Worm (Caenorhabditis elegans): ENCODE measurements around the gene kin-16.

kin-16 gene

DNA sequence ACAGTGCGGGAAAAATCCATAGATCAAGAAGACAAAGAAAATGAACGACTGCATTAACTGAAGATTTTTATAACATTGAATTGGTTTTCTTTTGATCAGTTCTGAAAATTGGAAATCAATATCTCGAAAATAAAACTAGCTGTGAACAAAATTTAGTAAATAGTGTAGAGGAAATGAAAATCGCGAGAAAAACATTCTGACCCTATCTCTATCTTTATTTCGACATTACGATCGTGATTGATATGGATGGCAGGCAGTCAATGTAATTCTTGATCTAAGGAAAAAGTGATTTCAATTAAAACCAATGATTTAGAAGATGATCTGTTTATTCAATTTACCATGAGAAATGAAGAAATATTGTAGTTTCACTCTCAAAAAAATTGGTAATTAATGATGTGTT, at the start of gene kin-16:
TSS of gene kin-16 (minus strand) at position 101 of the 400 bp plus-strand sequence.
- TF ChIP-seq lin-39 (tag; optimal IDR thresholded peaks at IDR 0.05) (no peak), nhr-43 (tag; optimal IDR thresholded peaks at IDR 0.05; ENCODE audit: poor library complexity, severe bottlenecking) (no peak), nhr-25 (tag; optimal IDR thresholded peaks at IDR 0.05) (no peak)

DNA sequence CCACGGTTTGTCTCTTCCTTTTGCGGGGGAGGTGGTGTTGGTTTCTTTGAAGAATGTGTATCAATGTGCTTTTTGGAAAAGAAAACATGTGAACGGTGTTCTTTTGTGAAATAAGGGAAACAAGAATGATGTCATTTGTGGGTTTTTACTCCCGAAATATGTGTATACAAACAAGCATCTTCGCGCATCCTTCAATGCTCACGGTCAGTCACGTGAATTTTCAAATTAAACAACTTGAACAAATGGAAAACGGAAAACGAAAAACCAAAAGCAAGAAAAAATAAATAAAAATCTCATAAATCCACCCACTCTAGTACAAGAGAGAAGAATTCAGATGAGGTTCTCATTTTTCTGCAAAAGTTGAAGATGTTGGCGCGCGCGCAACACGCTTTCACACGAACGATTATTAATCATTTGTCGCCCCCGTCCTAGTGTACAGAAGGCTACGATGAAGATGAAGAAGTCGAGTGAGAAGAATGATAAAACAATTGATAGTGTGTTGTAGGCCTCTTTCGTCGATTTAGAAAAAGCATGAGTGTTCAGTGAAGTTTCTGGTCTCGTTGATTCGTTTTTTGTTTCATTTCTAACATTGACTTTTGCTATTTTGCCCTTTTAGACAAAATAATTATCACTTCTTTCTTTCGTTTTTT, 49.3 kb upstream of the kin-16 start:
- TF ChIP-seq ceh-28 (tag; optimal IDR thresholded peaks at IDR 0.05) (no peak), ztf-4 (tag; optimal IDR thresholded peaks at IDR 0.05) (no peak), pha-4 (tag; optimal IDR thresholded peaks at IDR 0.05) (peak; percentile 91), ceh-9 (tag; optimal IDR thresholded peaks at IDR 0.05) (no peak)

ce11 chrII:9483342-9483741, 47.4 kb upstream of the kin-16 start:
- TF ChIP-seq ama-1 (optimal IDR thresholded peaks at IDR 0.05): no peak
- peak; percentile 71 for TF ChIP-seq pqm-1 (tag; optimal IDR thresholded peaks at IDR 0.05)
- TF ChIP-seq elt-2 (tag; optimal IDR thresholded peaks at IDR 0.05): peak; percentile 72
- TF ChIP-seq jun-1 (tag; optimal IDR thresholded peaks at IDR 0.05): peak; percentile 22

DNA sequence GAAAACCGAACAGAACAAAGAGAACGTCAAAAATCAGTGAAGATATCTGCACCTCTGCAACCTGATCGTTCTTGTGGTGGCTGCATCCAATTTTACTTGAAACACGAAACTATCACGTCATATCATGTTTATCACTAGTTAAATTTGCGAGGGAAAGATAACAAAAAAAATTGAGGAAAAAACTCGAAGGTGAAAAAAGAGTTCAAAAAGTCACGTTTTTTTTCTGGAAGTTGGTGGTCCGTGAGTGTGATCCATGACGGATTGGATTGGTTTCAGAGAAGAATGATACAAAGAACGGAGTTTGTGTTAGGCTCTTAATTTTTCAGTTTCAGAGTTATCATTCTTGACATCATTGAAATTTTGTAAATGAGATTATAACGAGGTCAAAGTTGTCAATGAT, 46.6 kb upstream of the kin-16 start:
- TF ChIP-seq elt-2 (tag; optimal IDR thresholded peaks at IDR 0.05) (peak; percentile 71), pqm-1 (tag; optimal IDR thresholded peaks at IDR 0.05) (peak; percentile 33), nhr-11 (tag; optimal IDR thresholded peaks at IDR 0.05) (no peak), nfya-1 (tag; optimal IDR thresholded peaks at IDR 0.05; ENCODE audit: insufficient read depth) (no peak), R02D3.7 (tag; optimal IDR thresholded peaks at IDR 0.05) (no peak), unc-39 (tag; optimal IDR thresholded peaks at IDR 0.05) (no peak), fkh-2 (tag; optimal IDR thresholded peaks at IDR 0.05) (no peak), unc-62 (GFP tag; optimal IDR thresholded peaks at IDR 0.05) (no peak), ceh-82 (tag; optimal IDR thresholded peaks at IDR 0.05) (no peak), fos-1 (tag; optimal IDR thresholded peaks at IDR 0.05) (no peak), skn-1 (tag; optimal IDR thresholded peaks at IDR 0.05) (no peak), elt-1 (tag; optimal IDR thresholded peaks at IDR 0.05) (no peak), egl-5 (tag; optimal IDR thresholded peaks at IDR 0.05) (no peak)

ce11 chrII:9481427-9481826, 45.5 kb upstream of the kin-16 start:
- TF ChIP-seq nhr-76 (tag; optimal IDR thresholded peaks at IDR 0.05) (no peak), pha-4 (tag; optimal IDR thresholded peaks at IDR 0.05) (peak; percentile 73), lin-39 (tag; optimal IDR thresholded peaks at IDR 0.05) (no peak), tbx-2 (tag; optimal IDR thresholded peaks at IDR 0.05) (no peak)

DNA sequence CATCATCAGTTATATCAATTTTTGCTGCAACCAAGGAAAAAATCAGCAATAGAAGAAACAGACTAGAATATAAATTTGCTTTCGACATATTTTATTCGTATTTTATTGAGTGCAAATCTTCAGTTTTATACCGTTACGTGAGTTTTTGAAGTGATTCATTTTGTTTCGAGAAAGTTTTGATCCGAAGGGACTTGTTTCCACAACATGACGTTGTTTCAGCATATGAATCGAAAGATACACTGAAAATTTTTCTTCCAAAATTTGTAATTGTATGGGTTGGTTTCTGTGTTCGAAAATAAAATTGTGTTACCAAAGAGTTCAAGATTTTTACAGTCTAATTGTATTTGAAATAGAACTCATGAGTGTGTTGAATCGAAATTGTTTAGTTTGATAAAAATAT, 44.1 kb upstream of the kin-16 start, which contains the start of gene T19H5.7:
TSS of gene T19H5.7 (minus strand) at position 101 of the 400 bp plus-strand sequence.
- TF ChIP-seq nhr-11 (tag; optimal IDR thresholded peaks at IDR 0.05) (no peak), zag-1 (tag; optimal IDR thresholded peaks at IDR 0.05) (no peak), unc-62 (GFP tag; optimal IDR thresholded peaks at IDR 0.05) (no peak), sea-2 (GFP tag; optimal IDR thresholded peaks at IDR 0.05) (no peak), egl-27 (tag; optimal IDR thresholded peaks at IDR 0.05) (no peak), skn-1 (tag; optimal IDR thresholded peaks at IDR 0.05) (no peak), pqm-1 (tag; optimal IDR thresholded peaks at IDR 0.05) (no peak), aly-2 (tag; optimal IDR thresholded peaks at IDR 0.05) (no peak), lin-15B (tag; optimal IDR thresholded peaks at IDR 0.05) (no peak), nhr-28 (tag; optimal IDR thresholded peaks at IDR 0.05) (no peak), egl-5 (tag; optimal IDR thresholded peaks at IDR 0.05) (no peak), eor-1 (tag; optimal IDR thresholded peaks at IDR 0.05) (no peak)

- TF ChIP-seq nhr-77 (tag; optimal IDR thresholded peaks at IDR 0.05): no peak
- TF ChIP-seq ceh-28 (tag; optimal IDR thresholded peaks at IDR 0.05): no peak
- TF ChIP-seq sea-2 (GFP tag; optimal IDR thresholded peaks at IDR 0.05): no peak
- TF ChIP-seq elt-2 (tag; optimal IDR thresholded peaks at IDR 0.05): no peak
- TF ChIP-seq zag-1 (tag; optimal IDR thresholded peaks at IDR 0.05): no peak
- no peak for TF ChIP-seq fos-1 (tag; optimal IDR thresholded peaks at IDR 0.05)
- TF ChIP-seq nhr-11 (tag; optimal IDR thresholded peaks at IDR 0.05): no peak
- TF ChIP-seq lin-39 (tag; optimal IDR thresholded peaks at IDR 0.05): no peak
- no peak for TF ChIP-seq ZK546.5 (tag; optimal IDR thresholded peaks at IDR 0.05)
- no peak for TF ChIP-seq elt-3 (tag; optimal IDR thresholded peaks at IDR 0.05)
- no peak for TF ChIP-seq skn-1 (tag; optimal IDR thresholded peaks at IDR 0.05)
- TF ChIP-seq nhr-237 (tag; optimal IDR thresholded peaks at IDR 0.05): no peak
- no peak for TF ChIP-seq eor-1 (tag; optimal IDR thresholded peaks at IDR 0.05)
- TF ChIP-seq tbx-2 (tag; optimal IDR thresholded peaks at IDR 0.05): no peak
- TF ChIP-seq ztf-11 (tag; optimal IDR thresholded peaks at IDR 0.05): no peak
- no peak for TF ChIP-seq nhr-12 (tag; optimal IDR thresholded peaks at IDR 0.05)
- TF ChIP-seq lsy-12 (tag; optimal IDR thresholded peaks at IDR 0.05): no peak
- TF ChIP-seq pqm-1 (tag; optimal IDR thresholded peaks at IDR 0.05): no peak
- TF ChIP-seq unc-62 (GFP tag; optimal IDR thresholded peaks at IDR 0.05): no peak
Observed at ce11 chrII:9477567-9477966, 41.7 kb upstream of the kin-16 start, which contains the start of gene chil-27. TSS of gene chil-27 (plus strand) at chrII:9477867.

Measured in whole organism, L3 larva.